Worm (Caenorhabditis elegans) whole organism, young adult: Measurements from ENCODE around the gene lgl-1.

Source experiments
- egl-44 ChIP-seq: fragments of 200-800 bp; sonication (Bioruptor generic); IDR thresholded peaks from 2 replicates; pipeline ENCODE4 v1.3.6; 2022; ENCODE audit warnings: missing genetic modification reagents, missing genetic modification characterization, missing compliant biosample characterization
- hmg-20 ChIP-seq: fragments of 200-800 bp; sonication (Bioruptor generic); IDR thresholded peaks from 2 replicates; pipeline ENCODE4 v1.3.6; 2022; ENCODE audit warnings: missing genetic modification reagents, missing genetic modification characterization, missing compliant biosample characterization
- madf-3 ChIP-seq: fragments of 200-800 bp; sonication (Bioruptor generic); IDR thresholded peaks from 2 replicates; pipeline ENCODE4 v1.3.6; 2022; ENCODE audit warnings: missing genetic modification reagents, missing genetic modification characterization, missing compliant biosample characterization
- nfyb-1 ChIP-seq: fragments of 200-800 bp; sonication (Bioruptor generic); IDR thresholded peaks from 2 replicates; pipeline ENCODE4 v1.3.6; 2022; ENCODE audit warnings: missing genetic modification reagents, missing genetic modification characterization, missing compliant biosample characterization

- TF ChIP-seq hmg-20 (GFP tag; lab: Robert Waterston, UW): no peak
- TF ChIP-seq madf-3: no peak
- no peak for TF ChIP-seq egl-44 (GFP tag; lab: Robert Waterston, UW)
- no peak for TF ChIP-seq nfyb-1
Observed at ce11 chrX:910337-910736, 39.4 kb upstream of the lgl-1 start.
